Worm (Caenorhabditis elegans): Measurements from ENCODE around the gene sri-36.

DNA sequence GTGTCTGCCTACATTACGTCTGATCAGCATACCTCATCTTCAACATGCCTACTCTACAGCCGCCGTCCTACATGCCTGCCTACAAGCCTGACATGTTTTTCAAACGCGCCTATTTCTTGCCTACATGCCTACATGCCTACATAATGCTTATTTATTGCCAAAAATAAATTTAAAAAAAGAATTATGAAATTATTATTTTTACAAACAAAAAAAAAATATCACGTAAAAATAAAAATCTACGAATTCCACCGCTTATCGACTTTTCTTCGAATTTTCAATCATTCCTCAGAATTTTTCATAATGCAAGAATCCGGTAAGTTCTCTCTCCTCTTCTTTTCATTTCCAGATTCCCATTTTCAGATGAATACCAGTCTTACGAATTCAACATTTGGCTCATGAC lies 37.1 kb upstream of the sri-36 start, which contains the start of gene D2062.5:
- no peak for TF ChIP-seq pha-4 (tag; optimal IDR thresholded peaks at IDR 0.05)
- no peak for TF ChIP-seq elt-2 (tag; optimal IDR thresholded peaks at IDR 0.05)
- TF ChIP-seq nhr-76 (tag; optimal IDR thresholded peaks at IDR 0.05): no peak
- no peak for TF ChIP-seq nhr-23 (tag; optimal IDR thresholded peaks at IDR 0.05)
- TF ChIP-seq ceh-9 (tag; optimal IDR thresholded peaks at IDR 0.05): no peak
- TF ChIP-seq ceh-28 (tag; optimal IDR thresholded peaks at IDR 0.05): no peak
- no peak for TF ChIP-seq mdl-1 (tag; optimal IDR thresholded peaks at IDR 0.05)
- TF ChIP-seq elt-3 (tag; optimal IDR thresholded peaks at IDR 0.05): no peak
- no peak for TF ChIP-seq nhr-12 (tag; optimal IDR thresholded peaks at IDR 0.05)
- TF ChIP-seq zag-1 (tag; optimal IDR thresholded peaks at IDR 0.05): no peak
- no peak for TF ChIP-seq fkh-2 (tag; optimal IDR thresholded peaks at IDR 0.05)
